Worm (Caenorhabditis elegans): ENCODE data around the gene F40C5.1.
"Not testable (repeated sequence)": the region's sequence is repeated elsewhere in the genome, so short reads cannot be mapped to it uniquely, and the experiment has no call there.

Gene F40C5.1

ce11 chrV:3588223-3588622, 15.7 kb downstream of the F40C5.1 start:
- TF ChIP-seq nhr-23 (tag; optimal IDR thresholded peaks at IDR 0.05): no peak
- no peak for TF ChIP-seq ama-1 (optimal IDR thresholded peaks at IDR 0.05)
- TF ChIP-seq nhr-25 (tag; optimal IDR thresholded peaks at IDR 0.05): no peak
- no peak for TF ChIP-seq ceh-16 (tag; optimal IDR thresholded peaks at IDR 0.05)
- TF ChIP-seq lin-11 (tag; optimal IDR thresholded peaks at IDR 0.05): no peak
- TF ChIP-seq unc-39 (tag; optimal IDR thresholded peaks at IDR 0.05): no peak
- TF ChIP-seq zag-1 (tag; optimal IDR thresholded peaks at IDR 0.05): no peak
- TF ChIP-seq ceh-82 (tag; optimal IDR thresholded peaks at IDR 0.05): no peak
- TF ChIP-seq unc-62 (GFP tag; optimal IDR thresholded peaks at IDR 0.05): no peak
- TF ChIP-seq ZK546.5 (tag; optimal IDR thresholded peaks at IDR 0.05): no peak
- TF ChIP-seq blmp-1 (tag; optimal IDR thresholded peaks at IDR 0.05; ENCODE audit: insufficient read depth): no peak
- no peak for TF ChIP-seq lin-39 (tag; optimal IDR thresholded peaks at IDR 0.05)
- TF ChIP-seq elt-3 (tag; optimal IDR thresholded peaks at IDR 0.05): no peak

- no peak for TF ChIP-seq R02D3.7 (tag; optimal IDR thresholded peaks at IDR 0.05)
- no peak for TF ChIP-seq dmd-4 (tag; optimal IDR thresholded peaks at IDR 0.05)
- no peak for TF ChIP-seq ztf-4 (tag; optimal IDR thresholded peaks at IDR 0.05)
- TF ChIP-seq lin-13 (GFP tag; optimal IDR thresholded peaks at IDR 0.05): no peak
- no peak for TF ChIP-seq Y55F3AM.14 (GFP tag; optimal IDR thresholded peaks at IDR 0.05)
- no peak for TF ChIP-seq gmeb-1 (tag; optimal IDR thresholded peaks at IDR 0.05)
- no peak for TF ChIP-seq mbf-1 (tag; optimal IDR thresholded peaks at IDR 0.05)
- no peak for TF ChIP-seq sem-4 (tag; optimal IDR thresholded peaks at IDR 0.05)
- TF ChIP-seq unc-55 (GFP tag; optimal IDR thresholded peaks at IDR 0.05): no peak
- no peak for TF ChIP-seq aly-2 (tag; optimal IDR thresholded peaks at IDR 0.05)
- no peak for TF ChIP-seq crh-2 (tag; optimal IDR thresholded peaks at IDR 0.05)
These were observed 19.6 kb downstream of the F40C5.1 start, which contains the start of gene T22F3.12 for ce11 chrV:3592099-3592498. Gene T22F3.12 (minus strand): TSS chrV:3592199.

DNA sequence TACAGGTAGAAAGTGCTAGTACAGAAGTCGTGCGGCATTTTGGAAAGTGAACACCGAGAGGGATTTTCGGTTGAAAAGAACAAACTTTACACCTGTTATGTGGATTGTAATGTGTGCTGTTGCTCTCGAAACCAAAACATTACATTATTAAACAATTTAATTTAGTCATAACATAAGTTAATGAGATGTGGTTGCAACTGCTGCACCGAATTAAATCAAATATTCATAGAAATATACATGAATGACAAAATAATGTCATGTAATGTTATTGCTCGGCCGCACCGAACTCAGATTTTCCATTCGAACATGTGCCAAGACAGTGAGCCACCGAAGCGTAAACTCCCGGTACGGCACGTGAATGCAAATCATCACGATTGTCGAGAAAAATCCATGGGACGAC, 22.4 kb downstream of the F40C5.1 start, which contains the start of gene srh-213:
TSS of gene srh-213 (minus strand) at position 101 of the 400 bp plus-strand sequence.
- TF ChIP-seq lin-11 (tag; optimal IDR thresholded peaks at IDR 0.05) (no peak), nhr-77 (tag; optimal IDR thresholded peaks at IDR 0.05) (no peak), peb-1 (tag; optimal IDR thresholded peaks at IDR 0.05) (no peak), ceh-82 (tag; optimal IDR thresholded peaks at IDR 0.05) (no peak)

DNA sequence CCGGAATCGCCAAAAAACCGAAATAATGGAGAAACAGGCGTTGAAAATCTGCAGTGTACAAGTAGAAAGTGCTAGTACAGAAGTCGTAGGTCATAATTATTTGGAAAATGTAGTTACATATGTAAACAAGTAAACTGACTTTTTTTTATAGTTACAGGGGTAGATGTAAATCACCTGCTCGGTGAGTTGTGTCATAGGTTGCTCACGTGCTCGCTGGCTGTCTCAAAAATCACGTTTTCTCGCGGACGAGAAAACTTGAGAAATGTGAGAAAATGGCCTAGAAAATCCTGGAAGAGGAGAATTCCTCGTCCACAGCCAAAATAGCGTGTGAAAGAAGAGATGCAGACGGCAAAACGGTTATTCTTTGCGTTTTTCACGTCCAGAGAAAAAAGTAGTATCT, 24.5 kb downstream of the F40C5.1 start, which contains the start of gene srh-212:
TSS of gene srh-212 (minus strand) at position 101 of the 400 bp plus-strand sequence.
- TF ChIP-seq nhr-10, nhr-23, mab-5 (tag; optimal IDR thresholded peaks at IDR 0.05): not testable (repeated sequence)

ce11 chrV:3600570-3600969, 28.1 kb downstream of the F40C5.1 start, which contains the start of gene T22F3.7:
Gene T22F3.7 (minus strand): TSS chrV:3600670.
- no peak for TF ChIP-seq ceh-16 (tag; optimal IDR thresholded peaks at IDR 0.05)
- no peak for TF ChIP-seq mbf-1 (tag; optimal IDR thresholded peaks at IDR 0.05)
- no peak for TF ChIP-seq alr-1 (tag; optimal IDR thresholded peaks at IDR 0.05)
- no peak for TF ChIP-seq nhr-23 (tag; optimal IDR thresholded peaks at IDR 0.05)
- no peak for TF ChIP-seq unc-55 (GFP tag; optimal IDR thresholded peaks at IDR 0.05)
- no peak for TF ChIP-seq nhr-12 (tag; optimal IDR thresholded peaks at IDR 0.05)
- no peak for TF ChIP-seq ceh-82 (tag; optimal IDR thresholded peaks at IDR 0.05)
- no peak for TF ChIP-seq ama-1 (optimal IDR thresholded peaks at IDR 0.05)
- no peak for TF ChIP-seq nhr-6 (tag; optimal IDR thresholded peaks at IDR 0.05)
- no peak for TF ChIP-seq crh-2 (tag; optimal IDR thresholded peaks at IDR 0.05)
- TF ChIP-seq nhr-25 (tag; optimal IDR thresholded peaks at IDR 0.05): no peak
- TF ChIP-seq nhr-77 (tag; optimal IDR thresholded peaks at IDR 0.05): no peak

DNA sequence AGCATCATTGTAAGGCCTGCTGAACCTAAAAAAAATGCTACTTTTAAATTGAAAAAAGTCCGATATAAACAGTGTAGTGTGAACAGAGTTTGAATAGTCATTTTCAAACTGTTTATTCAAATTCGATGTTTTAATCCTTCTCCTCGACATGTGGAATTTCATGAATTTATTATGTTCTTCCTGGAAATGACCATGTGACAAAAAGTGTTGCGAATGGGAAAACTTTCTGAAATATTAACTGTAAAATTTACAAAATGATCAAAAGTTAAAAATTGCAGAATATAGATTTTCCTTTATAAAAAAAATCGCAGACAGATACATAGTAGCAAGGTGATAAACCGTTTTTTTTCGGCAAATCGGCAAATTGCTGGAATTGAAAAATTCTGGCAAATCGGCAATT, 32.8 kb downstream of the F40C5.1 start, which contains the start of gene T22F3.8:
TSS of gene T22F3.8 (minus strand) at position 101 of the 400 bp plus-strand sequence.
- no peak for TF ChIP-seq lin-39 (tag; optimal IDR thresholded peaks at IDR 0.05)
- no peak for TF ChIP-seq fos-1 (tag; optimal IDR thresholded peaks at IDR 0.05)
- no peak for TF ChIP-seq R02D3.7 (tag; optimal IDR thresholded peaks at IDR 0.05)
- no peak for TF ChIP-seq ZK546.5 (tag; optimal IDR thresholded peaks at IDR 0.05)
- no peak for TF ChIP-seq nhr-6 (tag; optimal IDR thresholded peaks at IDR 0.05)
- no peak for TF ChIP-seq elt-1 (tag; optimal IDR thresholded peaks at IDR 0.05)

All from whole organism, L2 larva.